Worm (Caenorhabditis elegans) whole organism, midembryonic: ENCODE measurements around the gene frpr-15.

Experiments used
- T22C8.4 ChIP-seq: fragments of 200-800 bp; sonication (Bioruptor generic); IDR thresholded peaks from 2 replicates; pipeline ENCODE4 v1.3.6; 2022; ENCODE audit warnings: missing genetic modification characterization, missing compliant biosample characterization
- cog-1 ChIP-seq: sonication (generic microtip); optimal IDR thresholded peaks from 2 replicates; lab custom pipeline; 2016; ENCODE audit warnings: missing genetic modification characterization, missing compliant biosample characterization
- flt-1 ChIP-seq: fragments of 200-800 bp; sonication (Bioruptor generic); IDR thresholded peaks from 2 replicates; pipeline ENCODE4 v1.3.6; 2022; ENCODE audit warnings: missing genetic modification characterization, missing compliant biosample characterization
- klf-2 ChIP-seq: fragments of 200-800 bp; sonication (Bioruptor generic); conservative IDR thresholded peaks from 2 replicates; pipeline ENCODE4 v1.3.6; 2022; ENCODE audit warnings: missing genetic modification reagents, missing genetic modification characterization, missing compliant biosample characterization
- med-1 ChIP-seq: sonication (generic microtip); optimal IDR thresholded peaks from 2 replicates; lab custom pipeline; 2017; ENCODE audit warnings: missing genetic modification characterization, mild to moderate bottlenecking, missing compliant biosample characterization, antibody characterized with exemption, missing genetic modification reagents; ENCODE audit not compliant: insufficient read depth
- ref-1 ChIP-seq: fragments of 200-800 bp; sonication (Bioruptor generic); conservative IDR thresholded peaks from 2 replicates; pipeline ENCODE4 v1.3.6; 2022; ENCODE audit warnings: missing genetic modification reagents, missing genetic modification characterization, missing compliant biosample characterization
- tab-1 ChIP-seq: fragments of 200-800 bp; sonication (Bioruptor generic); IDR thresholded peaks from 2 replicates; pipeline ENCODE4 v1.3.6; 2022; ENCODE audit warnings: missing genetic modification characterization, missing compliant biosample characterization
- ztf-23 ChIP-seq: fragments of 200-800 bp; sonication (Bioruptor generic); IDR thresholded peaks from 2 replicates; pipeline ENCODE4 v1.3.6; 2022; ENCODE audit warnings: missing genetic modification reagents, missing genetic modification characterization, missing compliant biosample characterization
- ztf-29 ChIP-seq: fragments of 200-800 bp; sonication (Bioruptor generic); IDR thresholded peaks from 2 replicates; pipeline ENCODE4 v1.3.6; 2022; ENCODE audit warnings: missing genetic modification reagents, missing genetic modification characterization, missing compliant biosample characterization

frpr-15 gene

DNA sequence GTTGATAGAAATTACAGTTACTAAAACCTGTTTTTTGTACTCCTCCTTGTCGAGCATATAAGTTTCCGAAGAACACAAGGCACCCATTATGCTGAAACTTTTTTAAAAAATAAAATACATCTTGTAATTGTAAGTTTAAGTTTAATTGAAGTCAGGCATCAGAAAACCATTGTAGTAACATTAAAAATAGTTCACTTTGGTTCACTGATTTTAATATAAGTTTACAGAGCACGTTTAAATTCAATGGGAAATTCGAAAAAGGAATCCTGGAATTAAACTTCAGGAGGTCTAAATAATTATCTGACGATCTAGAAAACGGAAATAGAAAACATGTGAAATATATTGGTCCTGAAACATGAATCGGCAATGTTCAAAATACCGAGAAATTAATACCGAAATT, 39.5 kb upstream of the frpr-15 start, which contains the start of gene gpa-8:
Gene gpa-8 (minus strand): TSS at position 101 of the 400 bp plus-strand sequence.
- TF ChIP-seq tab-1 (no peak), cog-1 (tag; lab: Kevin White, UChicago) (no peak), ref-1 (GFP tag; lab: Robert Waterston, UW) (no peak), med-1 (GFP tag; lab: Kevin White, UChicago) (no peak), ztf-29 (GFP tag; lab: Robert Waterston, UW) (no peak), klf-2 (GFP tag; lab: Robert Waterston, UW) (no peak), flt-1 (no peak), T22C8.4 (GFP tag; lab: Robert Waterston, UW) (no peak), ztf-23 (GFP tag; lab: Robert Waterston, UW) (no peak)

- TF ChIP-seq ztf-29 (GFP tag; lab: Robert Waterston, UW) (no peak), flt-1 (no peak), ztf-23 (GFP tag; lab: Robert Waterston, UW) (no peak), tab-1 (no peak), T22C8.4 (GFP tag; lab: Robert Waterston, UW) (no peak), med-1 (GFP tag; lab: Kevin White, UChicago) (no peak)
Measured at ce11 chrV:12644500-12644899, 35.4 kb upstream of the frpr-15 start, which contains the start of gene F56H9.8. F56H9.8 (plus strand) TSS chrV:12644800.

DNA sequence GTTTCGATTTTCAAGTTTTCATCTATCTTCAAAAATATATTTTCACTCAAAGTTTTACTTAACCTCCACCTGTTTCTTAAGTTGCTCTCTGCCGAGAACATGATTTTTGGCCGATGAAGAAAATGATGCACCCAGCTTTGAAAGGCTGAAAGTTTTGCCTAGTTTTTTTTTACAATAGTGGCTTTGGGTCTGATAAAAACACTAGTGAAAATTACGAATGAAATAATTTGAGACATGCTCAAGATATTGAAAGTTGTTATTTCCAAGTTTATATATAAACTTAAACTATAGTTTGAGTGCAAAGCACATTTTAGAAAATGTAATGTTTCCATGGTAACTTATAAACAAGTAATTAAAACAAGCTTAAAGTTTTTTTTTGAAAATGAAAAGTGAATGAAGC, 30.7 kb upstream of the frpr-15 start, which contains the start of gene gpa-9:
Gene gpa-9 (minus strand): TSS at position 101 of the 400 bp plus-strand sequence.
- TF ChIP-seq med-1 (GFP tag; lab: Kevin White, UChicago) (no peak), tab-1 (no peak), flt-1 (no peak), cog-1 (tag; lab: Kevin White, UChicago) (no peak), ztf-23 (GFP tag; lab: Robert Waterston, UW) (no peak), klf-2 (GFP tag; lab: Robert Waterston, UW) (no peak), T22C8.4 (GFP tag; lab: Robert Waterston, UW) (no peak), ref-1 (GFP tag; lab: Robert Waterston, UW) (no peak), ztf-29 (GFP tag; lab: Robert Waterston, UW) (no peak)

DNA sequence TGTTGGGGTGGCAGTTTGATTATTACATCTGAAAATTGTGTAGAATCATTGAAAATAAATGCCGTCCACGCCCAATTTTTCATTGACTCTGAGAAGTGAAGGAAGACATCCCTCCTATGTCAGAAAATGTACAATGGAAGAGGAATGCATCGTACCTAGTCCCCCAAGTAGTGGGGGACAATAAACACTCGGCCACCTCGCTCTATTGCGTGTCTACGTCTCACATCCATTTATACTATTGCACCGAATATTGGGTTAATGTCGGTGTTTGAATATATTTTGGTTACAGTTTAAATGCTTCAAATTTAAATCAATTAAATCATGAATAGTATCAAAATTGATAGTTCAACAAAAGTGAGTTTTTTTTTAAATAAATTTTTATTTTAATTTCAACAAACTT, 30.3 kb upstream of the frpr-15 start, which contains the start of gene lin-25:
Gene lin-25 (plus strand): TSS at position 290 of the 400 bp plus-strand sequence.
- TF ChIP-seq T22C8.4 (GFP tag; lab: Robert Waterston, UW) (no peak), ztf-23 (GFP tag; lab: Robert Waterston, UW) (no peak), klf-2 (GFP tag; lab: Robert Waterston, UW) (no peak), cog-1 (tag; lab: Kevin White, UChicago) (no peak), ref-1 (GFP tag; lab: Robert Waterston, UW) (no peak), med-1 (GFP tag; lab: Kevin White, UChicago) (no peak), tab-1 (no peak), flt-1 (no peak), ztf-29 (GFP tag; lab: Robert Waterston, UW) (no peak)

DNA sequence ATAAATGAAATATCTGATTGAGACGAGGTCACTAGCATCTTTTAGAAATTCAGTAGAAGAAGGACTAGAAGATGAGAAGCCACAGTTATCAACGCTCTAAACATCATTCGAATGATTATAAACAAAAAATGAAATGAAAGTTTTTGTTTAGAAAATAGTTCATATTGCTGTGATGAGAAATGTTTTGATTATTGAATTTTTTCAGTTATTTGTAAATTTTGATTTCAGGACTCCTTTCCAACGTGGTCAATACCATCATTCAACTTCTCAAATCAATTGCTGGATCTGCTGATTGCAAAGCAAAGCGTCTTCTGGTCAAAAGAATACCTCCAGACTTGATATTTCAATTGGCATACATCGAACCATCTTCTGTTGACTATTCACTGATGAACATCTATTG, 21.8 kb upstream of the frpr-15 start, which contains the start of gene W05B10.6:
Gene W05B10.6 (minus strand): TSS at position 101 of the 400 bp plus-strand sequence.
- TF ChIP-seq cog-1 (tag; lab: Kevin White, UChicago), result no peak
- TF ChIP-seq klf-2 (GFP tag; lab: Robert Waterston, UW), result no peak
- no peak for TF ChIP-seq ztf-29 (GFP tag; lab: Robert Waterston, UW)
- TF ChIP-seq flt-1, result no peak

ce11 chrV:12659426-12659825, 20.5 kb upstream of the frpr-15 start, which contains the start of gene ccch-3:
ccch-3 (minus strand) TSS chrV:12659687.
- no peak for TF ChIP-seq ztf-29 (GFP tag; lab: Robert Waterston, UW)
- no peak for TF ChIP-seq flt-1
- no peak for TF ChIP-seq med-1 (GFP tag; lab: Kevin White, UChicago)

DNA sequence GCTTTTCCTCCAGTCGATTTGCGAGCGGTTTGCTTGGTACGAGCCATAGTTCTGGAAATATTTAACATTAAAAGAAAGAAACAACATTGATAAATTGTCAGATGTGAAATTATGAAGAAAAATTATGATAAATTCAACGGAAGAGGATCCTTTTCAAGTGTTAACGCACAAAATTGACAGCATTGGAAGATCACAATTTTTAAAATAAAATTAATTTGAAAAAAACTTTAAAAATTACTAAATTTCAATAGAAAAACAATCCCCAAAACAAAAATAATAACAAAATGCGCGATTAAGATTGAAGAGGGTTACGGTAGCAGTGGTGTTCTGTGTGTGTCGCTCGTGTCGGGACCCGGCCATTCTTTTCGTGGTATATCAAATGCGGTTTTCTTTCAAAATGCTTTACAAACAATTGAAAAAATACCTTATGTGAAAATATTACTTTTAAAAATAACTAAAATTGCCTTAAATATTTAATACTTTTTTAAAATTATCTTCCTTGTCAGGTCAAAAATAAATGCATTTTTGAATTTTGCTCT, 19.6 kb upstream of the frpr-15 start, which contains the start of gene his-74:
Gene his-74 (minus strand): TSS at position 51 of the 539 bp plus-strand sequence.
- no peak for TF ChIP-seq ref-1 (GFP tag; lab: Robert Waterston, UW)
- TF ChIP-seq ztf-29 (GFP tag; lab: Robert Waterston, UW), result no peak
- TF ChIP-seq flt-1, result no peak
- no peak for TF ChIP-seq T22C8.4 (GFP tag; lab: Robert Waterston, UW)
- no peak for TF ChIP-seq klf-2 (GFP tag; lab: Robert Waterston, UW)
- no peak for TF ChIP-seq cog-1 (tag; lab: Kevin White, UChicago)
- no peak for TF ChIP-seq tab-1
- no peak for TF ChIP-seq ztf-23 (GFP tag; lab: Robert Waterston, UW)
- TF ChIP-seq med-1 (GFP tag; lab: Kevin White, UChicago), result no peak

- TF ChIP-seq cog-1 (tag; lab: Kevin White, UChicago) (no peak), ztf-23 (GFP tag; lab: Robert Waterston, UW) (no peak), klf-2 (GFP tag; lab: Robert Waterston, UW) (no peak)
Measured at ce11 chrV:12661619-12662018, 18.3 kb upstream of the frpr-15 start, which contains the start of gene W05B10.3. W05B10.3 (minus strand) TSS chrV:12661719.

ce11 chrV:12663386-12663785, 16.5 kb upstream of the frpr-15 start:
- TF ChIP-seq med-1 (GFP tag; lab: Kevin White, UChicago) (no peak), ref-1 (GFP tag; lab: Robert Waterston, UW) (no peak), T22C8.4 (GFP tag; lab: Robert Waterston, UW) (no peak), cog-1 (tag; lab: Kevin White, UChicago) (no peak), tab-1 (no peak), flt-1 (no peak), klf-2 (GFP tag; lab: Robert Waterston, UW) (no peak), ztf-23 (GFP tag; lab: Robert Waterston, UW) (no peak), ztf-29 (GFP tag; lab: Robert Waterston, UW) (no peak)
